Fruit fly (Drosophila melanogaster) whole organism, wandering third instar larva: ENCODE data around the gene CG12708.

Experiments
- Abd-B ChIP-seq: fragments of >200 bp; optimal IDR thresholded peaks from 2 replicates; lab custom pipeline; 2017; ENCODE audit warnings: missing biosample characterization, missing genetic modification characterization
- CG32264 ChIP-seq: fragments of 200-800 bp; sonication (Bioruptor generic); optimal IDR thresholded peaks from 2 replicates; lab custom pipeline; 2016; ENCODE audit warnings: missing biosample characterization, missing genetic modification characterization
- CG9705 ChIP-seq: fragments of 200-800 bp; sonication (Bioruptor generic); optimal IDR thresholded peaks from 2 replicates; lab custom pipeline; 2018; ENCODE audit warnings: missing biosample characterization, mild to moderate bottlenecking, missing genetic modification characterization
- CrebA ChIP-seq: fragments of 200-800 bp; sonication (Bioruptor generic); optimal IDR thresholded peaks from 2 replicates; lab custom pipeline; 2016; ENCODE audit warnings: missing biosample characterization, mild to moderate bottlenecking, missing genetic modification characterization, borderline replicate concordance
- Dfd ChIP-seq: fragments of >200 bp; optimal IDR thresholded peaks from 2 replicates; lab custom pipeline; 2017; ENCODE audit warnings: missing biosample characterization, missing genetic modification characterization
- Dif ChIP-seq: fragments of 200-275, 200-300 bp; sonication (Bioruptor generic); optimal IDR thresholded peaks from 2 replicates; lab custom pipeline; 2018; ENCODE audit warnings: missing biosample characterization, missing genetic modification characterization; ENCODE audit not compliant: partially characterized antibody
- GATAd ChIP-seq: sonication (Bioruptor generic); optimal IDR thresholded peaks from 2 replicates; lab custom pipeline; 2016; ENCODE audit warnings: missing biosample characterization, missing genetic modification characterization
- HLH106 ChIP-seq: fragments of 200-800 bp; optimal IDR thresholded peaks from 3 replicates; lab custom pipeline; 2019; ENCODE audit warnings: missing biosample characterization, mild to moderate bottlenecking, missing genetic modification characterization, moderate library complexity
- Hnf4 ChIP-seq: fragments of 200-800 bp; sonication (Bioruptor generic); optimal IDR thresholded peaks from 2 replicates; lab custom pipeline; 2016; ENCODE audit warnings: missing biosample characterization, mild to moderate bottlenecking, missing genetic modification characterization
- Hr78 ChIP-seq: fragments of >200 bp; optimal IDR thresholded peaks from 2 replicates; lab custom pipeline; 2017; ENCODE audit warnings: missing biosample characterization, missing genetic modification characterization
- Hr83 ChIP-seq: fragments of 200-300 bp; sonication (Bioruptor generic); optimal IDR thresholded peaks from 2 replicates; lab custom pipeline; 2016; ENCODE audit warnings: missing biosample characterization, mild to moderate bottlenecking, missing genetic modification characterization, moderate library complexity; ENCODE audit not compliant: poor library complexity, severe bottlenecking
- Jra ChIP-seq: sonication (Bioruptor generic); optimal IDR thresholded peaks from 2 replicates; lab custom pipeline; 2016; ENCODE audit warnings: missing biosample characterization, missing genetic modification characterization
- Mio ChIP-seq: sonication (Bioruptor generic); optimal IDR thresholded peaks from 2 replicates; lab custom pipeline; 2016; ENCODE audit warnings: missing biosample characterization, missing genetic modification characterization
- Myc ChIP-seq: fragments of >200 bp; optimal IDR thresholded peaks from 2 replicates; lab custom pipeline; 2017
- N ChIP-seq: fragments of >200 bp; optimal IDR thresholded peaks from 2 replicates; lab custom pipeline; 2018; ENCODE audit warnings: missing biosample characterization, missing external identifiers, missing genetic modification characterization
- OdsH ChIP-seq: fragments of 200-800 bp; sonication (Bioruptor generic); optimal IDR thresholded peaks from 2 replicates; lab custom pipeline; 2016; ENCODE audit warnings: missing biosample characterization, mild to moderate bottlenecking, missing genetic modification characterization
- Rel ChIP-seq, 2 experiments: fragments of 200-800 bp; sonication (Bioruptor generic) in 1 of 2; optimal IDR thresholded peaks; 2 replicates in 1 of 2; 3 replicates in 1 of 2; lab custom pipeline; 2016 to 2019; ENCODE audit warnings: mild to moderate bottlenecking in 2 of 2, missing biosample characterization in 2 of 2, missing genetic modification characterization in 2 of 2, moderate library complexity in 1 of 2
- Sp1 ChIP-seq: fragments of 200-800 bp; sonication (Bioruptor generic); optimal IDR thresholded peaks from 3 replicates; lab custom pipeline; 2019; ENCODE audit warnings: missing biosample characterization, mild to moderate bottlenecking, missing genetic modification characterization, moderate library complexity
- Vsx2 ChIP-seq: fragments of 200-300, 225-300 bp; sonication (Bioruptor generic); optimal IDR thresholded peaks from 2 replicates; lab custom pipeline; 2018; ENCODE audit warnings: missing biosample characterization, missing genetic modification characterization; ENCODE audit not compliant: partially characterized antibody
- br ChIP-seq: fragments of 200-800 bp; sonication (Bioruptor generic); optimal IDR thresholded peaks from 2 replicates; lab custom pipeline; 2016; ENCODE audit warnings: missing biosample characterization, missing genetic modification characterization
- brk ChIP-seq: fragments of 200-800 bp; sonication (Bioruptor generic); optimal IDR thresholded peaks from 2 replicates; lab custom pipeline; 2016; ENCODE audit warnings: missing biosample characterization, mild to moderate bottlenecking, missing genetic modification characterization
- dl ChIP-seq, 2 experiments: fragments of 175-275, 200-275 bp in 1 of 2; fragments of 200-275 bp in 1 of 2; sonication (Bioruptor generic); optimal IDR thresholded peaks; lab custom pipeline; 2018; ENCODE audit warnings: mild to moderate bottlenecking in 2 of 2, missing biosample characterization in 2 of 2, missing genetic modification characterization in 2 of 2, moderate library complexity in 2 of 2; ENCODE audit not compliant: partially characterized antibody in 2 of 2, insufficient read depth in 1 of 2
- dmrt93B ChIP-seq: fragments of 200-800 bp; sonication (Bioruptor generic); optimal IDR thresholded peaks from 2 replicates; lab custom pipeline; 2018; ENCODE audit warnings: missing biosample characterization, mild to moderate bottlenecking, missing genetic modification characterization
- dsf ChIP-seq: sonication (Bioruptor generic); optimal IDR thresholded peaks from 2 replicates; lab custom pipeline; 2016; ENCODE audit warnings: missing biosample characterization, missing genetic modification characterization, borderline replicate concordance
- ey ChIP-seq: fragments of 200-800 bp; sonication (Bioruptor generic); optimal IDR thresholded peaks from 2 replicates; lab custom pipeline; 2016; ENCODE audit warnings: missing biosample characterization, missing genetic modification characterization
- foxo ChIP-seq, 2 experiments: fragments of 200-800 bp; sonication (Bioruptor generic); optimal IDR thresholded peaks; 2 replicates in 1 of 2; 3 replicates in 1 of 2; lab custom pipeline; 2016 to 2017; ENCODE audit warnings: missing biosample characterization in 2 of 2, missing genetic modification characterization in 2 of 2
- fru ChIP-seq: fragments of 200-800 bp; sonication (Bioruptor generic); optimal IDR thresholded peaks from 3 replicates; lab custom pipeline; 2016; ENCODE audit warnings: missing biosample characterization, mild to moderate bottlenecking, missing genetic modification characterization
- h ChIP-seq: fragments of 200-800 bp; sonication (Bioruptor generic); optimal IDR thresholded peaks from 3 replicates; lab custom pipeline; 2016; ENCODE audit warnings: missing biosample characterization, mild to moderate bottlenecking, missing genetic modification characterization
- jim ChIP-seq: fragments of 175-275, 200-325 bp; sonication (Bioruptor generic); optimal IDR thresholded peaks from 2 replicates; lab custom pipeline; 2016; ENCODE audit warnings: missing biosample characterization, mild to moderate bottlenecking, missing genetic modification characterization
- lola ChIP-seq: fragments of >200 bp; optimal IDR thresholded peaks from 2 replicates; lab custom pipeline; 2017; ENCODE audit warnings: missing biosample characterization, missing genetic modification characterization
- pan ChIP-seq: fragments of >200 bp; optimal IDR thresholded peaks from 2 replicates; lab custom pipeline; 2017
- psq ChIP-seq: fragments of 200-800 bp; sonication (Bioruptor generic); optimal IDR thresholded peaks from 3 replicates; lab custom pipeline; 2017; ENCODE audit warnings: missing biosample characterization, mild to moderate bottlenecking, missing genetic modification characterization, moderate library complexity
- rgr ChIP-seq: fragments of 200-800 bp; sonication (Bioruptor generic); optimal IDR thresholded peaks from 3 replicates; lab custom pipeline; 2016; ENCODE audit warnings: missing biosample characterization, mild to moderate bottlenecking, missing genetic modification characterization
- sage ChIP-seq: fragments of 200-800 bp; sonication (Bioruptor generic); optimal IDR thresholded peaks from 2 replicates; lab custom pipeline; 2016; ENCODE audit warnings: missing biosample characterization, mild to moderate bottlenecking, missing genetic modification characterization
- sv ChIP-seq: fragments of 200-800 bp; sonication (Bioruptor generic); optimal IDR thresholded peaks from 3 replicates; lab custom pipeline; 2016; ENCODE audit warnings: missing biosample characterization, missing genetic modification characterization
- tai ChIP-seq: sonication (Bioruptor generic); optimal IDR thresholded peaks from 2 replicates; lab custom pipeline; 2016; ENCODE audit warnings: missing biosample characterization, missing genetic modification characterization
- usp ChIP-seq: fragments of >200 bp; optimal IDR thresholded peaks from 2 replicates; lab custom pipeline; 2017; ENCODE audit warnings: missing biosample characterization, missing genetic modification characterization
- woc ChIP-seq: sonication (Bioruptor generic); optimal IDR thresholded peaks from 2 replicates; lab custom pipeline; 2016; ENCODE audit warnings: missing biosample characterization, mild to moderate bottlenecking, missing genetic modification characterization

Gene CG12708

dm6 chrX:15709624-15709983 lies 34.3 kb downstream of the CG12708 start:
- TF ChIP-seq GATAd (GFP tag; lab: Kevin White, UChicago) (no peak), br (GFP tag; lab: Kevin White, UChicago) (peak; percentile 36), N (no peak), ey (GFP tag; lab: Kevin White, UChicago) (peak; percentile 9), Vsx2 (GFP tag; lab: Kevin White, UChicago) (no peak), sv (GFP tag; lab: Kevin White, UChicago) (no peak), tai (GFP tag; lab: Kevin White, UChicago) (no peak), HLH106 (tag; lab: Kevin White, UChicago) (no peak), jim (GFP tag; lab: Kevin White, UChicago) (no peak), Dfd (GFP tag; lab: Kevin White, UChicago) (no peak), Myc (lab: Kevin White, UChicago) (no peak), Hnf4 (GFP tag; lab: Kevin White, UChicago) (peak; percentile 4), CG9705 (GFP tag; lab: Kevin White, UChicago) (no peak), Hr78 (no peak), OdsH (GFP tag; lab: Kevin White, UChicago) (no peak), Jra (no peak), woc (peak; percentile 3), Sp1 (GFP tag; lab: Kevin White, UChicago) (no peak), rgr (GFP tag; lab: Kevin White, UChicago) (peak; percentile 38), Rel (GFP tag; optimal IDR thresholded peaks at IDR 0.05; lab: Kevin White, UChicago) (no peak), Rel (tag; optimal IDR thresholded peaks at IDR 0.05; lab: Kevin White, UChicago) (no peak), CG32264 (GFP tag; lab: Kevin White, UChicago) (no peak), sage (GFP tag; lab: Kevin White, UChicago) (no peak), psq (GFP tag; lab: Kevin White, UChicago) (peak; percentile 6), Hr83 (peak; percentile 13), h (GFP tag; lab: Kevin White, UChicago) (no peak), CrebA (GFP tag; lab: Kevin White, UChicago) (no peak), brk (GFP tag; lab: Kevin White, UChicago) (no peak), Abd-B (GFP tag; lab: Kevin White, UChicago) (no peak), usp (no peak), dsf (GFP tag; lab: Kevin White, UChicago) (no peak), fru (GFP tag; lab: Kevin White, UChicago) (no peak), foxo (GFP tag; optimal IDR thresholded peaks at IDR 0.05; lab: Kevin White, UChicago) (peak in 1 of 2 experiments; percentile 40), dl (GFP tag; optimal IDR thresholded peaks at IDR 0.05; lab: Kevin White, UChicago; ENCODE audit: insufficient read depth in 1 of 2, partially characterized antibody in 2 of 2) (no peak), Mio (no peak), pan (no peak), lola (GFP tag; lab: Kevin White, UChicago) (no peak), dmrt93B (GFP tag; lab: Kevin White, UChicago) (no peak), Dif (no peak)
- TF ChIP-seq, all 38 proteins: peak for 8

dm6 chrX:15709984-15710750 lies 34.9 kb downstream of the CG12708 start, which contains the start of the genes CG9281 and CG15601:
Gene CG9281 (minus strand): TSS chrX:15710539.
Gene CG15601 (plus strand): TSS chrX:15710647.
- TF ChIP-seq tai (GFP tag; lab: Kevin White, UChicago) = no peak
- TF ChIP-seq jim (GFP tag; lab: Kevin White, UChicago) = no peak
- TF ChIP-seq Sp1 (GFP tag; lab: Kevin White, UChicago) = peak; percentile 30
- TF ChIP-seq Vsx2 (GFP tag; lab: Kevin White, UChicago) = no peak
- TF ChIP-seq sv (GFP tag; lab: Kevin White, UChicago) = peak; percentile 22
- TF ChIP-seq Dfd (GFP tag; lab: Kevin White, UChicago) = no peak
- TF ChIP-seq Dif = no peak
- TF ChIP-seq dl (GFP tag; optimal IDR thresholded peaks at IDR 0.05; lab: Kevin White, UChicago; ENCODE audit: insufficient read depth in 1 of 2, partially characterized antibody in 2 of 2) = no peak
- TF ChIP-seq fru (GFP tag; lab: Kevin White, UChicago) = no peak
- no peak for TF ChIP-seq rgr (GFP tag; lab: Kevin White, UChicago)
- no peak for TF ChIP-seq Rel (GFP tag; optimal IDR thresholded peaks at IDR 0.05; lab: Kevin White, UChicago)
- peak; percentile 8 for TF ChIP-seq Rel (tag; optimal IDR thresholded peaks at IDR 0.05; lab: Kevin White, UChicago)
- TF ChIP-seq HLH106 (tag; lab: Kevin White, UChicago) = peak; percentile 3
- TF ChIP-seq br (GFP tag; lab: Kevin White, UChicago) = no peak
- peak; percentile 22 for TF ChIP-seq N
- TF ChIP-seq OdsH (GFP tag; lab: Kevin White, UChicago) = no peak
- TF ChIP-seq Hr78 = no peak
